Fruit fly (Drosophila melanogaster) whole organism, embryonic: ENCODE measurements around the gene CG5390.

Source experiments
- C15 ChIP-seq: fragments of 200-800 bp; sonication (Bioruptor generic); IDR thresholded peaks from 3 replicates; pipeline ENCODE4 v1.3.6; 2022; ENCODE audit warnings: missing biosample characterization, missing genetic modification characterization
- CG6689 ChIP-seq: fragments of 200-800 bp; sonication (Bioruptor generic); IDR thresholded peaks from 2 replicates; pipeline ENCODE4 v1.3.6; 2022; ENCODE audit warnings: missing biosample characterization, missing genetic modification characterization
- Elba2 ChIP-seq: fragments of 200-800 bp; sonication (Bioruptor generic); optimal IDR thresholded peaks from 3 replicates; lab custom pipeline; 2016; ENCODE audit warnings: missing biosample characterization, missing genetic modification characterization
- HLH4C ChIP-seq: fragments of 200-800 bp; sonication (Bioruptor generic); IDR thresholded peaks from 3 replicates; pipeline ENCODE4 v1.3.6; 2022; ENCODE audit warnings: missing biosample characterization, missing genetic modification characterization; ENCODE audit not compliant: partially characterized antibody
- fd96Cb ChIP-seq: fragments of 200-800 bp; sonication (Bioruptor generic); optimal IDR thresholded peaks from 2 replicates; lab custom pipeline; 2018; ENCODE audit warnings: missing biosample characterization, mild to moderate bottlenecking, missing genetic modification characterization, moderate library complexity
- ftz-f1 ChIP-seq: fragments of 200-800 bp; sonication (Bioruptor generic); optimal IDR thresholded peaks from 2 replicates; lab custom pipeline; 2016; ENCODE audit warnings: missing biosample characterization, missing genetic modification characterization
- gem ChIP-seq: fragments of 200-800 bp; sonication (Bioruptor generic); optimal IDR thresholded peaks from 2 replicates; lab custom pipeline; 2019; ENCODE audit warnings: missing biosample characterization, mild to moderate bottlenecking, missing genetic modification characterization, moderate library complexity
- insv ChIP-seq, 2 experiments: fragments of 200-800 bp; sonication (Bioruptor generic); optimal IDR thresholded peaks; 3 replicates each; lab custom pipeline; 2016 to 2018; ENCODE audit warnings: missing biosample characterization in 2 of 2, missing genetic modification characterization in 2 of 2
- p53 ChIP-seq: fragments of 200-800 bp; sonication (Bioruptor generic); optimal IDR thresholded peaks from 2 replicates; lab custom pipeline; 2016; ENCODE audit warnings: missing biosample characterization, missing genetic modification characterization
- pita ChIP-seq: fragments of 200-800 bp; sonication (Bioruptor generic); optimal IDR thresholded peaks from 2 replicates; lab custom pipeline; 2017; ENCODE audit warnings: missing biosample characterization, mild to moderate bottlenecking, missing genetic modification characterization

- TF ChIP-seq Elba2: peak; percentile 64
- TF ChIP-seq gem (tag; lab: Kevin White, UChicago): peak; percentile 16
- no peak for TF ChIP-seq C15 (GFP tag; lab: Robert Waterston, UW)
- no peak for TF ChIP-seq CG6689 (GFP tag; lab: Robert Waterston, UW)
- no peak for TF ChIP-seq insv (GFP tag; optimal IDR thresholded peaks at IDR 0.05; lab: Kevin White, UChicago)
- no peak for TF ChIP-seq HLH4C (GFP tag; lab: Robert Waterston, UW)
- peak; percentile 36 for TF ChIP-seq p53
- TF ChIP-seq ftz-f1 (GFP tag; lab: Kevin White, UChicago): no peak
- no peak for TF ChIP-seq pita (GFP tag; lab: Kevin White, UChicago)
- TF ChIP-seq fd96Cb (tag; lab: Kevin White, UChicago): no peak
Measured at dm6 chr2L:10303786-10304185, 2.6 kb downstream of the CG5390 start, which contains the start of gene nmd.
